Fruit fly (Drosophila melanogaster) whole organism, embryonic: ENCODE data around the gene Scgalpha.

Experiments
- Awh ChIP-seq: fragments of 200-800 bp; sonication (Bioruptor generic); IDR thresholded peaks from 2 replicates; pipeline ENCODE4, ENCODE4 v1.3.6; 2022; ENCODE audit warnings: missing biosample characterization, missing genetic modification characterization
- Bgb ChIP-seq: fragments of 200-800 bp; sonication (Bioruptor generic); IDR thresholded peaks from 2 replicates; pipeline ENCODE4 v1.3.6; 2022; ENCODE audit warnings: missing biosample characterization, missing genetic modification characterization; ENCODE audit not compliant: partially characterized antibody
- CG10267 ChIP-seq: fragments of 200-800 bp; sonication (Bioruptor generic); optimal IDR thresholded peaks from 2 replicates; lab custom pipeline; 2018; ENCODE audit warnings: missing biosample characterization, mild to moderate bottlenecking, missing genetic modification characterization, moderate library complexity
- CG12391 ChIP-seq: fragments of 200-800 bp; sonication (Bioruptor generic); optimal IDR thresholded peaks from 3 replicates; lab custom pipeline; 2018; ENCODE audit warnings: missing biosample characterization, mild to moderate bottlenecking, missing genetic modification characterization, moderate library complexity
- CG12659 ChIP-seq: fragments of 200-800 bp; sonication (Bioruptor generic); optimal IDR thresholded peaks from 3 replicates; lab custom pipeline; 2017; ENCODE audit warnings: mild to moderate bottlenecking, missing biosample characterization, missing genetic modification reagents, missing genetic modification characterization
- CG13287 ChIP-seq: fragments of 200-800 bp; sonication (Bioruptor generic); IDR thresholded peaks from 2 replicates; pipeline ENCODE4 v1.3.6; 2022; ENCODE audit warnings: missing biosample characterization, missing genetic modification characterization; ENCODE audit not compliant: partially characterized antibody
- CG13424 ChIP-seq: fragments of 200-800 bp; sonication (Bioruptor generic); optimal IDR thresholded peaks from 2 replicates; lab custom pipeline; 2019; ENCODE audit warnings: missing biosample characterization, mild to moderate bottlenecking, missing genetic modification characterization, moderate library complexity
- CG15479 ChIP-seq: fragments of 200-800 bp; sonication (Bioruptor generic); optimal IDR thresholded peaks from 3 replicates; lab custom pipeline; 2019; ENCODE audit warnings: missing biosample characterization, mild to moderate bottlenecking, missing genetic modification characterization, moderate library complexity
- CG15601 ChIP-seq: fragments of 200-800 bp; sonication (Bioruptor generic); optimal IDR thresholded peaks from 3 replicates; lab custom pipeline; 2019; ENCODE audit warnings: missing biosample characterization, mild to moderate bottlenecking, missing genetic modification characterization, moderate library complexity
- CG1647 ChIP-seq: fragments of 200-800 bp; sonication (Bioruptor generic); optimal IDR thresholded peaks from 3 replicates; lab custom pipeline; 2016; ENCODE audit warnings: missing biosample characterization, missing genetic modification characterization
- CG17361 ChIP-seq: fragments of 200-800 bp; sonication (Bioruptor generic); IDR thresholded peaks from 3 replicates; pipeline ENCODE4 v1.3.6; 2022; ENCODE audit warnings: missing biosample characterization, missing genetic modification characterization
- CG18262 ChIP-seq: fragments of 200-800 bp; optimal IDR thresholded peaks from 3 replicates; lab custom pipeline; 2019; ENCODE audit warnings: missing biosample characterization, mild to moderate bottlenecking, missing genetic modification characterization, moderate library complexity
- CG2116 ChIP-seq: fragments of 200-800 bp; sonication (Bioruptor generic); optimal IDR thresholded peaks from 3 replicates; lab custom pipeline; 2018; ENCODE audit warnings: missing biosample characterization, mild to moderate bottlenecking, missing genetic modification characterization
- CG2712 ChIP-seq: fragments of 200-800 bp; optimal IDR thresholded peaks from 3 replicates; lab custom pipeline; 2019; ENCODE audit warnings: missing biosample characterization, mild to moderate bottlenecking, missing genetic modification characterization, moderate library complexity
- CG30403 ChIP-seq: fragments of 200-800 bp; sonication (Bioruptor generic); optimal IDR thresholded peaks from 3 replicates; lab custom pipeline; 2016; ENCODE audit warnings: missing biosample characterization, missing genetic modification characterization
- CG31441 ChIP-seq: fragments of 200-800 bp; sonication (Bioruptor generic); IDR thresholded peaks from 2 replicates; pipeline ENCODE4 v1.3.6; 2022; ENCODE audit warnings: missing biosample characterization, missing genetic modification characterization
- CG32532 ChIP-seq: fragments of 200-800 bp; sonication (Bioruptor generic); IDR thresholded peaks from 2 replicates; pipeline ENCODE4 v1.3.6; 2022; ENCODE audit warnings: missing biosample characterization, missing genetic modification characterization
- CG32767 ChIP-seq: fragments of 200-800 bp; sonication (Bioruptor generic); IDR thresholded peaks from 2 replicates; pipeline ENCODE4 v1.3.6; 2022; ENCODE audit warnings: missing biosample characterization, missing genetic modification characterization
- CG3407 ChIP-seq: fragments of 200-800 bp; sonication (Bioruptor generic); optimal IDR thresholded peaks from 2 replicates; lab custom pipeline; 2018; ENCODE audit warnings: missing biosample characterization, mild to moderate bottlenecking, missing genetic modification characterization
- CG34224 ChIP-seq: fragments of 200-800 bp; sonication (Bioruptor generic); IDR thresholded peaks from 3 replicates; pipeline ENCODE4 v1.3.6; 2022; ENCODE audit warnings: missing biosample characterization, missing genetic modification characterization; ENCODE audit not compliant: partially characterized antibody
- CG34422 ChIP-seq: fragments of 200-800 bp; sonication (Bioruptor generic); IDR thresholded peaks from 3 replicates; pipeline ENCODE4 v1.3.6; 2022; ENCODE audit warnings: missing biosample characterization, missing genetic modification characterization
- CG5180 ChIP-seq: fragments of 200-800 bp; sonication (Bioruptor generic); optimal IDR thresholded peaks from 3 replicates; lab custom pipeline; 2017; ENCODE audit warnings: missing biosample characterization, missing genetic modification characterization, mild to moderate bottlenecking, moderate library complexity, missing genetic modification reagents
- CG6175 ChIP-seq: fragments of 200-800 bp; sonication (Bioruptor generic); IDR thresholded peaks from 3 replicates; pipeline ENCODE4 v1.3.6; 2022; ENCODE audit warnings: missing biosample characterization, missing genetic modification characterization
- CG6272 ChIP-seq: fragments of 200-800 bp; sonication (Bioruptor generic); IDR thresholded peaks from 2 replicates; pipeline ENCODE4 v1.3.6; 2022; ENCODE audit warnings: missing biosample characterization, missing genetic modification characterization
- CG8765 ChIP-seq: fragments of 200-800 bp; sonication (Bioruptor generic); IDR thresholded peaks from 2 replicates; pipeline ENCODE4 v1.3.6; 2022; ENCODE audit warnings: missing biosample characterization, missing genetic modification characterization
- CG9876 ChIP-seq: fragments of 200-800 bp; sonication (Bioruptor generic); optimal IDR thresholded peaks from 2 replicates; lab custom pipeline; 2016; ENCODE audit warnings: missing biosample characterization, missing genetic modification characterization
- Dref ChIP-seq: fragments of 200-800 bp; sonication (Bioruptor generic); IDR thresholded peaks from 2 replicates; pipeline ENCODE4 v1.3.6; 2022; ENCODE audit warnings: missing biosample characterization, missing genetic modification characterization
- ERR ChIP-seq: fragments of 200-800 bp; sonication (Bioruptor generic); optimal IDR thresholded peaks from 2 replicates; lab custom pipeline; 2016; ENCODE audit warnings: missing biosample characterization, missing genetic modification characterization
- Ets97D ChIP-seq: fragments of 200-800 bp; sonication (Bioruptor generic); optimal IDR thresholded peaks from 3 replicates; lab custom pipeline; 2016; ENCODE audit warnings: missing biosample characterization, missing genetic modification characterization
- Hr3 ChIP-seq: fragments of 200-800 bp; sonication (Bioruptor generic); optimal IDR thresholded peaks from 3 replicates; lab custom pipeline; 2016; ENCODE audit warnings: missing biosample characterization, missing genetic modification characterization
- MBD-R2 ChIP-seq: fragments of 200-800 bp; sonication (Bioruptor generic); IDR thresholded peaks from 2 replicates; pipeline ENCODE4 v1.3.6; 2022; ENCODE audit warnings: missing biosample characterization, missing genetic modification characterization
- Max ChIP-seq: fragments of 200-800 bp; sonication (Bioruptor generic); optimal IDR thresholded peaks from 2 replicates; lab custom pipeline; 2016; ENCODE audit warnings: missing biosample characterization, mild to moderate bottlenecking, missing genetic modification characterization
- Meics ChIP-seq: fragments of 200-800 bp; sonication (Bioruptor generic); optimal IDR thresholded peaks from 2 replicates; lab custom pipeline; 2017; ENCODE audit warnings: missing biosample characterization, mild to moderate bottlenecking, missing genetic modification characterization
- Opbp ChIP-seq: fragments of 200-800 bp; sonication (Bioruptor generic); IDR thresholded peaks from 3 replicates; pipeline ENCODE4 v1.3.6; 2022; ENCODE audit warnings: missing biosample characterization, missing genetic modification characterization; ENCODE audit not compliant: partially characterized antibody
- Scr ChIP-seq: fragments of 200-800 bp; sonication (Bioruptor generic); IDR thresholded peaks from 2 replicates; pipeline ENCODE4 v1.3.6; 2022; ENCODE audit warnings: missing biosample characterization, missing genetic modification characterization; ENCODE audit not compliant: partially characterized antibody
- cwo ChIP-seq: fragments of 200-800 bp; sonication (Bioruptor generic); optimal IDR thresholded peaks from 3 replicates; lab custom pipeline; 2017; ENCODE audit warnings: missing biosample characterization, missing genetic modification characterization, mild to moderate bottlenecking, moderate library complexity, missing genetic modification reagents
- dmrt99B ChIP-seq: fragments of 200-800 bp; sonication (Bioruptor generic); optimal IDR thresholded peaks from 2 replicates; lab custom pipeline; 2018; ENCODE audit warnings: missing biosample characterization, mild to moderate bottlenecking, missing genetic modification characterization, moderate library complexity
- mam ChIP-seq: fragments of 200-800 bp; sonication (Bioruptor generic); optimal IDR thresholded peaks from 3 replicates; lab custom pipeline; 2016; ENCODE audit warnings: missing biosample characterization, missing genetic modification characterization
- nerfin-1 ChIP-seq: fragments of 200-800 bp; sonication (Bioruptor generic); optimal IDR thresholded peaks from 3 replicates; lab custom pipeline; 2019; ENCODE audit warnings: missing biosample characterization, mild to moderate bottlenecking, missing genetic modification characterization, moderate library complexity
- nmo ChIP-seq: fragments of 200-800 bp; sonication (Bioruptor generic); optimal IDR thresholded peaks from 2 replicates; lab custom pipeline; 2018; ENCODE audit warnings: missing biosample characterization, mild to moderate bottlenecking, missing genetic modification characterization, moderate library complexity
- odd ChIP-seq: fragments of 200-800 bp; sonication (Bioruptor generic); optimal IDR thresholded peaks from 2 replicates; lab custom pipeline; 2017; ENCODE audit warnings: missing biosample characterization, mild to moderate bottlenecking, missing genetic modification characterization
- phol ChIP-seq: fragments of 200-800 bp; sonication (Bioruptor generic); optimal IDR thresholded peaks from 3 replicates; lab custom pipeline; 2018; ENCODE audit warnings: missing biosample characterization, mild to moderate bottlenecking, missing genetic modification characterization, moderate library complexity
- pum ChIP-seq: fragments of 200-800 bp; sonication (Bioruptor generic); optimal IDR thresholded peaks from 2 replicates; lab custom pipeline; 2016; ENCODE audit warnings: missing biosample characterization, missing genetic modification characterization
- sd ChIP-seq: fragments of 200-800 bp; sonication (Bioruptor generic); optimal IDR thresholded peaks from 3 replicates; lab custom pipeline; 2018; ENCODE audit warnings: missing biosample characterization, mild to moderate bottlenecking, missing genetic modification characterization, moderate library complexity
- tin ChIP-seq: fragments of 200-800 bp; sonication (Bioruptor generic); optimal IDR thresholded peaks from 3 replicates; lab custom pipeline; 2016; ENCODE audit warnings: missing biosample characterization, missing genetic modification characterization
- tna ChIP-seq: fragments of 200-800 bp; sonication (Bioruptor generic); IDR thresholded peaks from 2 replicates; pipeline ENCODE4 v1.3.6; 2022; ENCODE audit warnings: missing biosample characterization, missing genetic modification characterization; ENCODE audit not compliant: partially characterized antibody
- trem ChIP-seq: fragments of 200-800 bp; optimal IDR thresholded peaks from 3 replicates; lab custom pipeline; 2019; ENCODE audit warnings: missing biosample characterization, mild to moderate bottlenecking, missing genetic modification characterization, moderate library complexity
- zen2 ChIP-seq: fragments of 200-800 bp; sonication (Bioruptor generic); IDR thresholded peaks from 3 replicates; pipeline ENCODE4 v1.3.6; 2022; ENCODE audit warnings: missing biosample characterization, missing genetic modification characterization; ENCODE audit not compliant: partially characterized antibody

Scgalpha gene

DNA sequence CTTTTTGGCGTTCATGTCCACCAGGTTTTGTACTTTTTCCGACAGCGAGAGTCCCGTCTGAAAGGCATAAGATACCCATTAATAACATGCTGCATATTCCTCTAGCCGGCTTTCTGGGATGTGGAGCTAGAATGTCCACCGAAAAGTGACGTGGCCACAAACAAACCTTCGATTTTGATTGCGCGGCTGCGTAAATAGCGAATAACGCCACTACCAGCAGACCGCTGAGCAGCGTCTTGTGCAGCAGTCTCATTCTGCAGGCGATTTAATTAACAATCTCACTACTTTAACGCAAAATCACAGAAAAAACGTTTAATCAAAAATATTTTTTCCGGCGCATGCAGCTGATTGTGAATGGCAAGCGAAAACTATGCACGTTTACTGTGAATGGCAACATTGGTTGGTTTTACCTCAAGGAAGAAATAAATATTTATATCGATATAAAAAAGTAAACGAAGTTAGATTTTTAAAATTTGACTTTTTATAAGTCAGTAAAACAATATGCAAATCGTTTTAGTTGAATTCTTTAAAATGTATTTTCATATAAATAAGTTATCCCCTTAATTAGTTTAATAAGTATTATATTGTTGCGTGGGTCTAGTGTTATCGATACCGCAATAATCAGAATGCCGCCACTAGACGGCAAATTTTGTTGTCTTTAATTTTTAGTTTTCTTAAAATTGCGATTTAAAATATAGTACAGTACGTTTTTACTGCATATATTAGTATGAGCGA is 4.8 kb downstream of the Scgalpha start, which contains the start of the genes Ostgamma and Mettl14 (continued):
- peak; percentile 81 for TF ChIP-seq CG34224
- peak; percentile 57 for TF ChIP-seq CG12391
- no peak for TF ChIP-seq CG3407 (GFP tag; lab: Kevin White, UChicago)
- TF ChIP-seq CG30403 (GFP tag; lab: Kevin White, UChicago): peak; percentile 44
- TF ChIP-seq Dref (GFP tag; lab: Robert Waterston, UW): peak; percentile 62
- TF ChIP-seq CG17361 (GFP tag; lab: Robert Waterston, UW): peak; percentile 36; the same call in 1 of the 3 replicates
- no peak for TF ChIP-seq Awh (GFP tag; lab: Robert Waterston, UW)
- peak; percentile 42 for TF ChIP-seq CG15601 (tag; lab: Kevin White, UChicago)
- peak; percentile 24 for TF ChIP-seq nerfin-1 (tag; lab: Kevin White, UChicago)
- no peak for TF ChIP-seq CG6272 (GFP tag; lab: Robert Waterston, UW)
- peak; percentile 38 for TF ChIP-seq CG10267 (tag; lab: Kevin White, UChicago)
- peak; percentile 66; the same call in 2 of the 3 replicates for TF ChIP-seq Opbp
- peak; percentile 16 for TF ChIP-seq Max (GFP tag; lab: Kevin White, UChicago)
- peak; percentile 52 for TF ChIP-seq MBD-R2
- peak; percentile 31 for TF ChIP-seq CG18262 (tag; lab: Kevin White, UChicago)
- TF ChIP-seq CG8765: no peak
- TF ChIP-seq Hr3: no peak
- TF ChIP-seq phol: peak; percentile 19
- TF ChIP-seq mam (GFP tag; lab: Kevin White, UChicago): no peak
- TF ChIP-seq ERR (GFP tag; lab: Kevin White, UChicago): no peak
- no peak for TF ChIP-seq CG32767 (GFP tag; lab: Robert Waterston, UW)
- TF ChIP-seq dmrt99B (tag; lab: Kevin White, UChicago): no peak
- TF ChIP-seq trem: peak; percentile 36
- no peak for TF ChIP-seq pum (GFP tag; lab: Kevin White, UChicago)
- TF ChIP-seq CG5180 (GFP tag; lab: Kevin White, UChicago): no peak
- TF ChIP-seq cwo (GFP tag; lab: Kevin White, UChicago): no peak
- TF ChIP-seq CG15479 (GFP tag; lab: Kevin White, UChicago): no peak
- no peak for TF ChIP-seq CG32532 (GFP tag; lab: Robert Waterston, UW)
- TF ChIP-seq CG34422 (GFP tag; lab: Robert Waterston, UW): peak; percentile 74; the same call in 2 of the 3 replicates
- no peak for TF ChIP-seq CG6175 (GFP tag; lab: Robert Waterston, UW)
- peak; percentile 54 for TF ChIP-seq sd (tag; lab: Kevin White, UChicago)
- TF ChIP-seq tna (GFP tag; lab: Robert Waterston, UW): 0 out of 2 replicates have a peak, but pooled peaks have one; percentile 5
- peak; percentile 67 for TF ChIP-seq CG12659 (GFP tag; lab: Kevin White, UChicago)
- 0 out of 2 replicates have a peak, but pooled peaks have one; percentile 32 for TF ChIP-seq CG31441 (GFP tag; lab: Robert Waterston, UW)
- no peak for TF ChIP-seq odd (GFP tag; lab: Kevin White, UChicago)
- TF ChIP-seq nmo (GFP tag; lab: Kevin White, UChicago): peak; percentile 46
- TF ChIP-seq CG1647: no peak
- no peak for TF ChIP-seq Meics (GFP tag; lab: Kevin White, UChicago)
- peak; percentile 84 for TF ChIP-seq CG2712 (tag; lab: Kevin White, UChicago)
- TF ChIP-seq tin (GFP tag; lab: Kevin White, UChicago): peak; percentile 7
- TF ChIP-seq zen2 (GFP tag; lab: Robert Waterston, UW): peak; percentile 46; the same call in 1 of the 3 replicates
- peak; percentile 91 for TF ChIP-seq CG2116 (GFP tag; lab: Kevin White, UChicago)
- no peak for TF ChIP-seq CG9876 (GFP tag; lab: Kevin White, UChicago)
- peak; percentile 16 for TF ChIP-seq CG13424 (tag; lab: Kevin White, UChicago)
- TF ChIP-seq Scr (GFP tag; lab: Robert Waterston, UW): peak; percentile 89
- peak; percentile 89 for TF ChIP-seq CG13287 (GFP tag; lab: Robert Waterston, UW)
- TF ChIP-seq Ets97D: peak; percentile 40
- peak; percentile 41 for TF ChIP-seq Bgb (GFP tag; lab: Robert Waterston, UW)
